Fruit fly (Drosophila melanogaster): Measurements from ENCODE around the gene CG7606.
A peak's percentile ranks its signal among the peaks of the same experiment; 100 is the strongest.

Gene CG7606

DNA sequence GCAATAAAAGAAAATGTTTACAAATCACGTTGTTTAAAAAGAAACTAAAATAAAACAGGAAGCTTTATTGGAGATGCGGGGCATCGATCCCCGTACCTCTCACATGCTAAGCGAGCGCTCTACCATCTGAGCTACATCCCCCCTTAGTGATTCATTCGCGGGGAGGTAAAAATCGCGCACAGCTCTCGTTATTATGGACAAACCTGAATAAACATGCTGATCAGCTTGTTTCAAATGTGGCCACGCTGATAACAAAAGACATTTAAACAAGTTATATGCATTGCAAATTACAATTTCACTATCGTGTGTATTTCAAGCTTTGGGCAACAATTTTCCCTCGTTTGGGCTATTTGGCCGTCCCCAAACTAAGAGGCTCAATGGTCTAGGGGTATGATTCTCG, 48.9 kb downstream of the CG7606 start (continued):
- TF ChIP-seq dpn (GFP tag; optimal IDR thresholded peaks at IDR 0.05) (no peak), br (optimal IDR thresholded peaks at IDR 0.05) (no peak), CG7963 (GFP tag; IDR thresholded peaks at IDR 0.05; ENCODE audit: partially characterized antibody) (peak; percentile 50; the same call in 1 of the 3 replicates), CG5953 (GFP tag; IDR thresholded peaks at IDR 0.05) (no peak), croc (GFP tag; conservative IDR thresholded peaks at IDR 0.05) (no peak), seq (GFP tag; IDR thresholded peaks at IDR 0.05) (no peak), amos (GFP tag; IDR thresholded peaks at IDR 0.05; ENCODE audit: partially characterized antibody) (peak; percentile 42; the same call in 1 of the 2 replicates), CG8924 (tag; optimal IDR thresholded peaks at IDR 0.05) (no peak), HmgD (GFP tag; optimal IDR thresholded peaks at IDR 0.05) (no peak), ssp (GFP tag; IDR thresholded peaks at IDR 0.05) (no peak), CG2202 (tag; optimal IDR thresholded peaks at IDR 0.05) (no peak), pros (GFP tag; optimal IDR thresholded peaks at IDR 0.05) (no peak), Dll (GFP tag; IDR thresholded peaks at IDR 0.05; ENCODE audit: partially characterized antibody) (peak; percentile 34; the same call in 1 of the 4 replicates), Dfd (GFP tag; optimal IDR thresholded peaks at IDR 0.05) (no peak), CkIIα-i1 (GFP tag; IDR thresholded peaks at IDR 0.05) (no peak), z (GFP tag; IDR thresholded peaks at IDR 0.05) (no peak), sima (GFP tag; optimal IDR thresholded peaks at IDR 0.05) (no peak), tna (GFP tag; IDR thresholded peaks at IDR 0.05; ENCODE audit: partially characterized antibody) (peak; percentile 64; the same call in 1 of the 2 replicates), Trl (optimal IDR thresholded peaks at IDR 0.05) (no peak), Trl (GFP tag; optimal IDR thresholded peaks at IDR 0.05) (no peak), Bteb2 (GFP tag; optimal IDR thresholded peaks at IDR 0.05) (no peak), Ravus (GFP tag; IDR thresholded peaks at IDR 0.05) (no peak), chn (GFP tag; optimal IDR thresholded peaks at IDR 0.05) (no peak), fru (optimal IDR thresholded peaks at IDR 0.05) (no peak), CG17359 (tag; optimal IDR thresholded peaks at IDR 0.05) (no peak), sqz (GFP tag; optimal IDR thresholded peaks at IDR 0.05) (no peak), sisA (GFP tag; IDR thresholded peaks at IDR 0.05) (no peak), hkb (optimal IDR thresholded peaks at IDR 0.05) (no peak), hkb (GFP tag; IDR thresholded peaks at IDR 0.05) (peak; percentile 16; the same call in 1 of the 2 replicates), Dip2 (GFP tag; IDR thresholded peaks at IDR 0.05) (no peak), Drgx (GFP tag; IDR thresholded peaks at IDR 0.05) (no peak), CG30020 (tag; optimal IDR thresholded peaks at IDR 0.05) (no peak), sens (GFP tag) (peak; percentile 79), Dp (GFP tag; optimal IDR thresholded peaks at IDR 0.05) (no peak), dysf (GFP tag; IDR thresholded peaks at IDR 0.05) (no peak), dmrt99B (tag; optimal IDR thresholded peaks at IDR 0.05) (no peak), CG6254 (GFP tag; optimal IDR thresholded peaks at IDR 0.05) (no peak), grau (tag; optimal IDR thresholded peaks at IDR 0.05) (no peak), dati (GFP tag; IDR thresholded peaks at IDR 0.05) (no peak), lbe (GFP tag; optimal IDR thresholded peaks at IDR 0.05) (no peak), CG1602 (GFP tag; optimal IDR thresholded peaks at IDR 0.05) (no peak), Deaf1 (tag; optimal IDR thresholded peaks at IDR 0.05) (no peak), CG6791 (GFP tag; IDR thresholded peaks at IDR 0.05; ENCODE audit: partially characterized antibody) (peak; percentile 60; the same call in 1 of the 3 replicates), Camta (GFP tag; optimal IDR thresholded peaks at IDR 0.05) (no peak), ind (GFP tag; optimal IDR thresholded peaks at IDR 0.05) (no peak), CG15696 (tag; optimal IDR thresholded peaks at IDR 0.05) (no peak), ac (GFP tag; optimal IDR thresholded peaks at IDR 0.05) (no peak), knrl (GFP tag; IDR thresholded peaks at IDR 0.05; ENCODE audit: partially characterized antibody) (peak; percentile 41; the same call in 2 of the 3 replicates), trem (tag; optimal IDR thresholded peaks at IDR 0.05) (no peak), ems (GFP tag; optimal IDR thresholded peaks at IDR 0.05) (no peak), vnd (GFP tag; IDR thresholded peaks at IDR 0.05; ENCODE audit: partially characterized antibody) (peak; percentile 58; the same call in 2 of the 3 replicates), fd102C (GFP tag; optimal IDR thresholded peaks at IDR 0.05) (no peak), HLH4C (GFP tag; IDR thresholded peaks at IDR 0.05; ENCODE audit: partially characterized antibody) (peak; percentile 59)
